Worm (Caenorhabditis elegans) whole organism, mixed stage, embryonic: ENCODE results near the gene F48F5.6.
A peak's percentile ranks its signal among the peaks of the same experiment; 100 is the strongest.

Experiments
- M03D4.4 ChIP-seq: sonication (generic microtip); optimal IDR thresholded peaks from 2 replicates; lab custom pipeline; 2017; ENCODE audit warnings: mild to moderate bottlenecking, missing genetic modification characterization, missing compliant biosample characterization
- bed-3 ChIP-seq: fragments of 200-800 bp; sonication (Bioruptor generic); optimal IDR thresholded peaks from 3 replicates; lab custom pipeline; 2018; ENCODE audit warnings: mild to moderate bottlenecking, missing genetic modification characterization, moderate library complexity, missing compliant biosample characterization
- blmp-1 ChIP-seq: fragments of 150-350 bp; optimal IDR thresholded peaks from 2 replicates; lab custom pipeline; 2014; ENCODE audit warnings: missing biosample characterization, missing genetic modification characterization
- ceh-39 ChIP-seq: fragments of 150-350 bp; optimal IDR thresholded peaks from 2 replicates; lab custom pipeline; 2014; ENCODE audit warnings: missing biosample characterization, missing genetic modification characterization
- ces-1 ChIP-seq: fragments of 150-350 bp; optimal IDR thresholded peaks from 2 replicates; lab custom pipeline; 2014; ENCODE audit warnings: missing biosample characterization, missing genetic modification reagents, missing genetic modification characterization
- cnd-1 ChIP-seq: fragments of 200-800 bp; sonication (Bioruptor generic); optimal IDR thresholded peaks from 2 replicates; lab custom pipeline; 2018; ENCODE audit warnings: mild to moderate bottlenecking, missing genetic modification characterization, missing compliant biosample characterization
- drap-1 ChIP-seq: fragments of 200-800 bp; sonication (Bioruptor generic); optimal IDR thresholded peaks from 3 replicates; lab custom pipeline; 2018; ENCODE audit warnings: mild to moderate bottlenecking, missing genetic modification characterization, missing compliant biosample characterization
- elt-1 ChIP-seq: sonication (generic microtip); optimal IDR thresholded peaks from 2 replicates; lab custom pipeline; 2017; ENCODE audit warnings: missing genetic modification characterization, mild to moderate bottlenecking, missing compliant biosample characterization, antibody characterized with exemption, moderate library complexity, borderline replicate concordance; ENCODE audit not compliant: insufficient read depth
- elt-3 ChIP-seq: fragments of 150-350 bp; optimal IDR thresholded peaks from 2 replicates; lab custom pipeline; 2014; ENCODE audit warnings: missing biosample characterization, missing genetic modification characterization
- flh-1 ChIP-seq: fragments of 200-800 bp; sonication (Bioruptor generic); optimal IDR thresholded peaks from 2 replicates; lab custom pipeline; 2018; ENCODE audit warnings: mild to moderate bottlenecking, missing genetic modification characterization, moderate library complexity, missing compliant biosample characterization
- ham-2 ChIP-seq: fragments of 200-800 bp; sonication (Bioruptor generic); optimal IDR thresholded peaks from 2 replicates; lab custom pipeline; 2018; ENCODE audit warnings: mild to moderate bottlenecking, missing genetic modification characterization, missing compliant biosample characterization
- hlh-1 ChIP-seq: fragments of 150-350 bp; optimal IDR thresholded peaks from 2 replicates; lab custom pipeline; 2014; ENCODE audit warnings: missing biosample characterization, missing genetic modification reagents, missing genetic modification characterization
- lin-13 ChIP-seq: fragments of 150-350 bp; optimal IDR thresholded peaks from 2 replicates; lab custom pipeline; 2014; ENCODE audit warnings: missing biosample characterization, missing genetic modification characterization
- lsy-2 ChIP-seq: fragments of 150-350 bp; optimal IDR thresholded peaks from 2 replicates; lab custom pipeline; 2014; ENCODE audit warnings: missing biosample characterization, missing genetic modification characterization
- mab-5 ChIP-seq: fragments of 150-350 bp; optimal IDR thresholded peaks from 2 replicates; lab custom pipeline; 2014; ENCODE audit warnings: missing biosample characterization, missing genetic modification characterization
- mep-1 ChIP-seq: fragments of 150-350 bp; optimal IDR thresholded peaks from 2 replicates; lab custom pipeline; 2017; ENCODE audit warnings: missing biosample characterization, missing genetic modification reagents, missing genetic modification characterization, inconsistent platforms
- nhr-12 ChIP-seq: fragments of 150-350 bp; optimal IDR thresholded peaks from 2 replicates; lab custom pipeline; 2014; ENCODE audit warnings: missing biosample characterization, missing genetic modification characterization
- nhr-2 ChIP-seq: fragments of 150-350 bp; optimal IDR thresholded peaks from 2 replicates; lab custom pipeline; 2014; ENCODE audit warnings: missing biosample characterization, missing genetic modification characterization
- nhr-237 ChIP-seq: fragments of 150-350 bp; optimal IDR thresholded peaks from 2 replicates; lab custom pipeline; 2014; ENCODE audit warnings: missing biosample characterization, missing genetic modification characterization
- nhr-28 ChIP-seq: fragments of 150-350 bp; optimal IDR thresholded peaks from 2 replicates; lab custom pipeline; 2014; ENCODE audit warnings: missing biosample characterization, missing genetic modification characterization
- nhr-76 ChIP-seq: sonication (generic microtip); optimal IDR thresholded peaks from 2 replicates; lab custom pipeline; 2017; ENCODE audit warnings: missing biosample characterization, missing genetic modification characterization
- pha-4 ChIP-seq: fragments of 150-350 bp; optimal IDR thresholded peaks from 2 replicates; lab custom pipeline; 2018; ENCODE audit warnings: missing biosample characterization, missing genetic modification reagents, missing genetic modification characterization
- sem-2 ChIP-seq: fragments of 200-800 bp; sonication (Bioruptor generic); optimal IDR thresholded peaks from 2 replicates; lab custom pipeline; 2018; ENCODE audit warnings: mild to moderate bottlenecking, missing genetic modification characterization, missing compliant biosample characterization
- snpc-4 ChIP-seq: fragments of 150-350 bp; optimal IDR thresholded peaks from 2 replicates; lab custom pipeline; 2014; ENCODE audit warnings: missing biosample characterization, missing genetic modification characterization
- sptf-1 ChIP-seq: sonication (generic microtip); optimal IDR thresholded peaks from 2 replicates; lab custom pipeline; 2017; ENCODE audit warnings: mild to moderate bottlenecking, missing genetic modification characterization, moderate library complexity, missing compliant biosample characterization
- unc-120 ChIP-seq: sonication (generic microtip); optimal IDR thresholded peaks from 2 replicates; lab custom pipeline; 2017; ENCODE audit warnings: missing genetic modification characterization, missing compliant biosample characterization; ENCODE audit not compliant: poor library complexity, severe bottlenecking
- unc-39 ChIP-seq: fragments of 150-350 bp; optimal IDR thresholded peaks from 2 replicates; lab custom pipeline; 2014; ENCODE audit warnings: missing biosample characterization, missing genetic modification characterization
- unc-62 ChIP-seq: fragments of 150-350 bp; optimal IDR thresholded peaks from 2 replicates; lab custom pipeline; 2014; ENCODE audit warnings: missing biosample characterization, missing genetic modification reagents, missing genetic modification characterization
- zip-8 ChIP-seq: fragments of 150-350 bp; optimal IDR thresholded peaks from 2 replicates; lab custom pipeline; 2014; ENCODE audit warnings: missing biosample characterization, missing genetic modification characterization
- ztf-11 ChIP-seq: fragments of 150-350 bp; optimal IDR thresholded peaks from 2 replicates; lab custom pipeline; 2014; ENCODE audit warnings: missing biosample characterization, missing genetic modification characterization

The F48F5.6 gene

ce11 chrV:20493271-20494231 lies 40.6 kb upstream of the F48F5.6 start, which contains the start of gene B0250.5:
TSS of gene B0250.5 (plus strand) at chrV:20493924.
- TF ChIP-seq mep-1, result peak; percentile 16
- TF ChIP-seq blmp-1 (tag; lab: Kevin White, UChicago), result no peak
- TF ChIP-seq mab-5 (tag; lab: Kevin White, UChicago), result no peak
- peak; percentile 22 for TF ChIP-seq ces-1 (GFP tag; lab: Kevin White, UChicago)

ce11 chrV:20492385-20492784 lies 39.4 kb upstream of the F48F5.6 start, which contains the start of gene srbc-79:
TSS of gene srbc-79 (minus strand) at chrV:20492485.
- TF ChIP-seq zip-8 (tag; lab: Kevin White, UChicago), result no peak
- no peak for TF ChIP-seq ham-2 (GFP tag; lab: Kevin White, UChicago)
- no peak for TF ChIP-seq lin-13 (tag; lab: Kevin White, UChicago)
- no peak for TF ChIP-seq blmp-1 (tag; lab: Kevin White, UChicago)
- no peak for TF ChIP-seq drap-1 (GFP tag; lab: Kevin White, UChicago)
- TF ChIP-seq ztf-11 (tag; lab: Kevin White, UChicago), result no peak
- TF ChIP-seq mab-5 (tag; lab: Kevin White, UChicago), result no peak

- TF ChIP-seq unc-62 (GFP tag; lab: Kevin White, UChicago) (no peak), nhr-76 (tag; lab: Kevin White, UChicago) (no peak), lsy-2 (tag; lab: Kevin White, UChicago) (no peak), sem-2 (GFP tag; lab: Kevin White, UChicago) (no peak), flh-1 (no peak), M03D4.4 (no peak), mep-1 (no peak), elt-1 (tag; lab: Kevin White, UChicago) (no peak), cnd-1 (no peak), nhr-12 (tag; lab: Kevin White, UChicago) (no peak), snpc-4 (tag; lab: Kevin White, UChicago) (no peak), sptf-1 (tag; lab: Kevin White, UChicago) (no peak), elt-3 (tag; lab: Kevin White, UChicago) (no peak), unc-39 (no peak), pha-4 (tag; lab: Kevin White, UChicago) (no peak), bed-3 (GFP tag; lab: Kevin White, UChicago) (no peak), ceh-39 (tag; lab: Kevin White, UChicago) (no peak), nhr-28 (tag; lab: Kevin White, UChicago) (no peak), blmp-1 (tag; lab: Kevin White, UChicago) (no peak)
Observed at ce11 chrV:20489102-20489501, 36.1 kb upstream of the F48F5.6 start, which contains the start of gene srbc-78. TSS of gene srbc-78 (minus strand) at chrV:20489202.

- TF ChIP-seq bed-3 (GFP tag; lab: Kevin White, UChicago) (no peak), nhr-2 (no peak), cnd-1 (no peak), unc-120 (tag; lab: Kevin White, UChicago) (peak; percentile 7), elt-1 (tag; lab: Kevin White, UChicago) (no peak), snpc-4 (tag; lab: Kevin White, UChicago) (no peak), nhr-12 (tag; lab: Kevin White, UChicago) (no peak), unc-39 (no peak), ces-1 (GFP tag; lab: Kevin White, UChicago) (peak; percentile 34), hlh-1 (tag; lab: Kevin White, UChicago) (peak; percentile 7), mab-5 (tag; lab: Kevin White, UChicago) (no peak), nhr-237 (tag; lab: Kevin White, UChicago) (no peak)
Observed at ce11 chrV:20486549-20486948, 33.6 kb upstream of the F48F5.6 start.

ce11 chrV:20485285-20485684 lies 32.3 kb upstream of the F48F5.6 start, which contains the start of gene dhcr-7:
TSS of gene dhcr-7 (minus strand) at chrV:20485385.
- TF ChIP-seq nhr-237 (tag; lab: Kevin White, UChicago) (no peak), unc-62 (GFP tag; lab: Kevin White, UChicago) (no peak), lsy-2 (tag; lab: Kevin White, UChicago) (no peak)
